Worm (Caenorhabditis elegans) whole organism, L2 larva: ENCODE data around the gene B0212.3.
A peak's percentile ranks its signal among the peaks of the same experiment; 100 is the strongest.

Source experiments
- C34F6.9 ChIP-seq: fragments of 150-350 bp; optimal IDR thresholded peaks from 2 replicates; lab custom pipeline; 2014; ENCODE audit warnings: missing biosample characterization, missing genetic modification characterization
- F13H6.1 ChIP-seq: sonication (generic microtip); optimal IDR thresholded peaks from 2 replicates; lab custom pipeline; 2016; ENCODE audit warnings: missing genetic modification characterization, missing compliant biosample characterization
- R02D3.7 ChIP-seq: fragments of 150-350 bp; optimal IDR thresholded peaks from 2 replicates; lab custom pipeline; 2014; ENCODE audit warnings: missing biosample characterization, missing genetic modification characterization
- Y55F3AM.14 ChIP-seq: fragments of 200-800 bp; sonication (Bioruptor generic); optimal IDR thresholded peaks from 2 replicates; lab custom pipeline; 2018; ENCODE audit warnings: mild to moderate bottlenecking, missing genetic modification characterization, missing compliant biosample characterization
- ZK546.5 ChIP-seq: sonication (generic microtip); optimal IDR thresholded peaks from 2 replicates; lab custom pipeline; 2017; ENCODE audit warnings: missing biosample characterization, missing genetic modification characterization
- alr-1 ChIP-seq: fragments of 150-350 bp; optimal IDR thresholded peaks from 2 replicates; lab custom pipeline; 2014; ENCODE audit warnings: missing biosample characterization, missing genetic modification characterization
- ama-1 ChIP-seq: fragments of 150-350 bp; optimal IDR thresholded peaks from 2 replicates; lab custom pipeline; 2018; ENCODE audit warnings: inconsistent platforms
- blmp-1 ChIP-seq: sonication (generic microtip); optimal IDR thresholded peaks from 2 replicates; lab custom pipeline; 2017; ENCODE audit warnings: missing genetic modification characterization, mild to moderate bottlenecking, missing compliant biosample characterization, antibody characterized with exemption, moderate library complexity; ENCODE audit not compliant: insufficient read depth
- ceh-16 ChIP-seq: fragments of 150-350 bp; optimal IDR thresholded peaks from 2 replicates; lab custom pipeline; 2014; ENCODE audit warnings: missing biosample characterization, missing genetic modification characterization
- crh-2 ChIP-seq: sonication (generic microtip); optimal IDR thresholded peaks from 2 replicates; lab custom pipeline; 2017; ENCODE audit warnings: missing biosample characterization, missing genetic modification characterization
- dmd-4 ChIP-seq: sonication (generic microtip); optimal IDR thresholded peaks from 2 replicates; lab custom pipeline; 2017; ENCODE audit warnings: missing biosample characterization, missing genetic modification characterization
- elt-1 ChIP-seq: fragments of 150-350 bp; optimal IDR thresholded peaks from 2 replicates; lab custom pipeline; 2014; ENCODE audit warnings: missing biosample characterization, missing genetic modification characterization
- elt-3 ChIP-seq: sonication (generic microtip); optimal IDR thresholded peaks from 2 replicates; lab custom pipeline; 2017; ENCODE audit warnings: missing biosample characterization, missing genetic modification characterization
- fos-1 ChIP-seq: fragments of 150-350 bp; optimal IDR thresholded peaks from 2 replicates; lab custom pipeline; 2014; ENCODE audit warnings: missing biosample characterization, missing genetic modification characterization
- gmeb-1 ChIP-seq: fragments of 150-350 bp; optimal IDR thresholded peaks from 2 replicates; lab custom pipeline; 2014; ENCODE audit warnings: missing biosample characterization, missing genetic modification characterization
- lin-11 ChIP-seq: fragments of 150-350 bp; sonication (generic microtip); optimal IDR thresholded peaks from 2 replicates; lab custom pipeline; 2014; ENCODE audit warnings: missing biosample characterization, missing genetic modification characterization, inconsistent platforms, mixed read lengths
- lin-13 ChIP-seq: fragments of 150-350 bp; optimal IDR thresholded peaks from 2 replicates; lab custom pipeline; 2014; ENCODE audit warnings: missing biosample characterization, missing genetic modification reagents, missing genetic modification characterization
- lin-39 ChIP-seq: fragments of 150-350 bp; optimal IDR thresholded peaks from 2 replicates; lab custom pipeline; 2014; ENCODE audit warnings: missing biosample characterization, missing genetic modification reagents, missing genetic modification characterization
- lsy-2 ChIP-seq, 2 experiments: fragments of 150-350 bp in 1 of 2; sonication (generic microtip) in 1 of 2; optimal IDR thresholded peaks; 2 replicates each; lab custom pipeline; 2014 to 2017; ENCODE audit warnings: missing biosample characterization in 2 of 2, missing genetic modification characterization in 2 of 2
- mab-5 ChIP-seq: fragments of 150-350 bp; optimal IDR thresholded peaks from 2 replicates; lab custom pipeline; 2014; ENCODE audit warnings: missing biosample characterization, missing genetic modification characterization
- mbf-1 ChIP-seq: sonication (generic microtip); optimal IDR thresholded peaks from 2 replicates; lab custom pipeline; 2017; ENCODE audit warnings: missing biosample characterization, missing genetic modification characterization
- mdl-1 ChIP-seq, 2 experiments: fragments of 150-350 bp in 1 of 2; sonication (generic microtip) in 1 of 2; optimal IDR thresholded peaks; 2 replicates each; lab custom pipeline; 2017; ENCODE audit warnings: missing biosample characterization in 2 of 2, missing genetic modification characterization in 2 of 2
- nhr-10 ChIP-seq: sonication (generic microtip); optimal IDR thresholded peaks from 2 replicates; lab custom pipeline; 2017; ENCODE audit warnings: missing biosample characterization, missing genetic modification characterization
- nhr-11 ChIP-seq: fragments of 150-350 bp; optimal IDR thresholded peaks from 2 replicates; lab custom pipeline; 2014; ENCODE audit warnings: missing biosample characterization, missing genetic modification characterization
- nhr-129 ChIP-seq: fragments of 150-350 bp; optimal IDR thresholded peaks from 2 replicates; lab custom pipeline; 2014; ENCODE audit warnings: missing biosample characterization, missing genetic modification characterization
- nhr-21 ChIP-seq: fragments of 150-350 bp; optimal IDR thresholded peaks from 2 replicates; lab custom pipeline; 2014; ENCODE audit warnings: missing biosample characterization, missing genetic modification characterization
- nhr-23 ChIP-seq: fragments of 150-350 bp; optimal IDR thresholded peaks from 2 replicates; lab custom pipeline; 2014; ENCODE audit warnings: missing biosample characterization, missing genetic modification reagents, missing genetic modification characterization
- nhr-237 ChIP-seq: fragments of 150-350 bp; optimal IDR thresholded peaks from 2 replicates; lab custom pipeline; 2014; ENCODE audit warnings: missing biosample characterization, missing genetic modification characterization
- nhr-6 ChIP-seq: fragments of 150-350 bp; optimal IDR thresholded peaks from 2 replicates; lab custom pipeline; 2014; ENCODE audit warnings: missing biosample characterization, missing genetic modification characterization
- peb-1 ChIP-seq: fragments of 150-350 bp; optimal IDR thresholded peaks from 2 replicates; lab custom pipeline; 2014; ENCODE audit warnings: missing biosample characterization, missing genetic modification characterization
- sem-4 ChIP-seq: fragments of 150-350 bp; optimal IDR thresholded peaks from 2 replicates; lab custom pipeline; 2014; ENCODE audit warnings: missing biosample characterization, missing genetic modification reagents, missing genetic modification characterization
- sma-3 ChIP-seq: sonication (generic microtip); optimal IDR thresholded peaks from 2 replicates; lab custom pipeline; 2016; ENCODE audit warnings: missing genetic modification reagents, missing genetic modification characterization, missing compliant biosample characterization
- sma-9 ChIP-seq, 2 experiments: fragments of 150-350 bp in 1 of 2; sonication (generic microtip) in 1 of 2; optimal IDR thresholded peaks; 2 replicates each; lab custom pipeline; 2014 to 2016; ENCODE audit warnings: missing genetic modification characterization in 2 of 2, mild to moderate bottlenecking in 1 of 2, missing biosample characterization in 1 of 2, missing compliant biosample characterization in 1 of 2, missing genetic modification reagents in 1 of 2, moderate library complexity in 1 of 2
- snpc-4 ChIP-seq: fragments of 150-350 bp; optimal IDR thresholded peaks from 2 replicates; lab custom pipeline; 2014; ENCODE audit warnings: missing biosample characterization, missing genetic modification characterization
- unc-39 ChIP-seq: fragments of 150-350 bp; optimal IDR thresholded peaks from 2 replicates; lab custom pipeline; 2014; ENCODE audit warnings: missing biosample characterization, missing genetic modification characterization
- unc-55 ChIP-seq: fragments of 150-350 bp; sonication (generic microtip); optimal IDR thresholded peaks from 3 replicates; lab custom pipeline; 2014; ENCODE audit warnings: missing biosample characterization, missing genetic modification reagents, missing genetic modification characterization
- unc-62 ChIP-seq: fragments of 150-350 bp; optimal IDR thresholded peaks from 2 replicates; lab custom pipeline; 2014; ENCODE audit warnings: missing biosample characterization, missing genetic modification reagents, missing genetic modification characterization
- zag-1 ChIP-seq: fragments of 150-350 bp; optimal IDR thresholded peaks from 2 replicates; lab custom pipeline; 2014; ENCODE audit warnings: missing biosample characterization, missing genetic modification characterization
- ztf-1 ChIP-seq: fragments of 200-800 bp; sonication (Bioruptor generic); conservative IDR thresholded peaks from 2 replicates; pipeline ENCODE4 v1.3.6; 2022; ENCODE audit warnings: missing genetic modification characterization, missing compliant biosample characterization
- ztf-11 ChIP-seq: sonication (generic microtip); optimal IDR thresholded peaks from 2 replicates; lab custom pipeline; 2017; ENCODE audit warnings: missing biosample characterization, missing genetic modification characterization
- ztf-4 ChIP-seq: fragments of 150-350 bp; optimal IDR thresholded peaks from 2 replicates; lab custom pipeline; 2014; ENCODE audit warnings: missing biosample characterization, missing genetic modification characterization

B0212.3 gene

DNA sequence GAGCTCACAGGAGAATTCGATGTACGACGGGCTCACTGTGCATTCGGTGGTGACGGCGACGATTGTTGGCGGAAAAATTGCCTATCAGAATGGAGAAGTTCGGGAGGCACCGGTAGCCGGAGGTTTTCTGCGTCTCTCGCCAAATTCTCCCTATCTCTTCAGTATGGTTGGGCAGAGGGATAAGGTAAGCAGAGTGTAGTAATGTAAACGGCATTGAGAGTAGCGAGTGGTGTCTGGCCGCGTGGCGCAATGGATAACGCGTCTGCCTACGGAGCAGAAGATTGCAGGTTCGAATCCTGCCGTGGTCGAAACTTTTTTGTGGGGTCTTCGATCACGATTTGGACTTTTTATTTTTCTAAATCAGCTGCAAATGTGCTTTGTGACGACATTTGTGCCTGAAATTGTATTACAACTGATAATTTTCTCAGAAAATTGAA lies 15.4 kb upstream of the B0212.3 start:
- TF ChIP-seq nhr-129 (tag; lab: Kevin White, UChicago) (peak; percentile 77), R02D3.7 (no peak), crh-2 (tag; lab: Kevin White, UChicago) (peak; percentile 48), unc-62 (no peak), ztf-1 (GFP tag; lab: Robert Waterston, UW) (no peak), nhr-10 (tag; lab: Kevin White, UChicago) (no peak), blmp-1 (no peak), nhr-11 (tag; lab: Kevin White, UChicago) (no peak), nhr-21 (peak; percentile 17), nhr-237 (tag; lab: Kevin White, UChicago) (no peak), zag-1 (tag; lab: Kevin White, UChicago) (no peak), dmd-4 (no peak), sma-9 (GFP tag; optimal IDR thresholded peaks at IDR 0.05; lab: Kevin White, UChicago) (peak; percentile 43), sma-9 (tag; optimal IDR thresholded peaks at IDR 0.05; lab: Kevin White, UChicago) (no peak), ztf-4 (tag; lab: Kevin White, UChicago) (no peak), unc-55 (GFP tag; lab: Kevin White, UChicago) (peak; percentile 36), ztf-11 (tag; lab: Kevin White, UChicago) (no peak), snpc-4 (tag; lab: Kevin White, UChicago) (no peak), lin-13 (GFP tag; lab: Kevin White, UChicago) (peak; percentile 27), sem-4 (tag; lab: Kevin White, UChicago) (no peak), F13H6.1 (tag; lab: Kevin White, UChicago) (peak; percentile 39), elt-3 (no peak), unc-39 (tag; lab: Kevin White, UChicago) (no peak), gmeb-1 (tag; lab: Kevin White, UChicago) (peak; percentile 33), nhr-6 (tag; lab: Kevin White, UChicago) (no peak), mdl-1 (tag; optimal IDR thresholded peaks at IDR 0.05; lab: Kevin White, UChicago) (no peak), ceh-16 (tag; lab: Kevin White, UChicago) (no peak), mab-5 (no peak), nhr-23 (tag; lab: Kevin White, UChicago) (no peak), fos-1 (tag; lab: Kevin White, UChicago) (no peak), peb-1 (tag; lab: Kevin White, UChicago) (no peak), ZK546.5 (no peak), lin-11 (tag; lab: Kevin White, UChicago) (peak; percentile 44), mbf-1 (tag; lab: Kevin White, UChicago) (no peak), alr-1 (no peak), sma-3 (GFP tag; lab: Kevin White, UChicago) (peak; percentile 37), ama-1 (lab: Kevin White, UChicago) (no peak), lsy-2 (tag; optimal IDR thresholded peaks at IDR 0.05; lab: Kevin White, UChicago) (peak in 1 of 2 experiments; percentile 51), Y55F3AM.14 (GFP tag; lab: Kevin White, UChicago) (peak; percentile 55), C34F6.9 (tag; lab: Kevin White, UChicago) (peak; percentile 51), lin-39 (tag; lab: Kevin White, UChicago) (no peak), elt-1 (tag; lab: Kevin White, UChicago) (no peak)

- TF ChIP-seq C34F6.9 (tag; lab: Kevin White, UChicago): no peak
- peak; percentile 6 for TF ChIP-seq unc-55 (GFP tag; lab: Kevin White, UChicago)
- TF ChIP-seq lsy-2 (tag; optimal IDR thresholded peaks at IDR 0.05; lab: Kevin White, UChicago): peak in 1 of 2 experiments; percentile 8
Observed at ce11 chrIV:3526144-3526797, 13.7 kb upstream of the B0212.3 start.
